Fruit fly (Drosophila melanogaster) whole organism, embryonic: ENCODE results near the gene nompC.

Experiments used
- ATbp ChIP-seq: fragments of 200-800 bp; sonication (Bioruptor generic); optimal IDR thresholded peaks from 2 replicates; lab custom pipeline; 2017; ENCODE audit warnings: missing biosample characterization, mild to moderate bottlenecking, missing genetic modification characterization, missing genetic modification reagents
- Awh ChIP-seq: fragments of 200-800 bp; sonication (Bioruptor generic); IDR thresholded peaks from 2 replicates; pipeline ENCODE4, ENCODE4 v1.3.6; 2022; ENCODE audit warnings: missing biosample characterization, missing genetic modification characterization
- Bteb2 ChIP-seq: fragments of 200-800 bp; sonication (Bioruptor generic); optimal IDR thresholded peaks from 2 replicates; lab custom pipeline; 2016; ENCODE audit warnings: missing biosample characterization, missing genetic modification characterization
- CG10147 ChIP-seq: fragments of 200-800 bp; sonication (Bioruptor generic); optimal IDR thresholded peaks from 2 replicates; lab custom pipeline; 2019; ENCODE audit warnings: missing biosample characterization, mild to moderate bottlenecking, missing genetic modification characterization, moderate library complexity
- CG10979 ChIP-seq: fragments of 200-800 bp; sonication (Bioruptor generic); optimal IDR thresholded peaks from 2 replicates; lab custom pipeline; 2018; ENCODE audit warnings: missing biosample characterization, mild to moderate bottlenecking, missing genetic modification characterization, moderate library complexity
- CG12659 ChIP-seq: fragments of 200-800 bp; sonication (Bioruptor generic); optimal IDR thresholded peaks from 3 replicates; lab custom pipeline; 2017; ENCODE audit warnings: mild to moderate bottlenecking, missing biosample characterization, missing genetic modification reagents, missing genetic modification characterization
- CG12942 ChIP-seq: fragments of 200-800 bp; sonication (Bioruptor generic); optimal IDR thresholded peaks from 3 replicates; lab custom pipeline; 2016; ENCODE audit warnings: missing biosample characterization, missing genetic modification characterization
- CG14014 ChIP-seq: fragments of 200-800 bp; sonication (Bioruptor generic); IDR thresholded peaks from 2 replicates; pipeline ENCODE4 v1.3.6; 2022; ENCODE audit warnings: missing biosample characterization, missing genetic modification characterization
- CG14710 ChIP-seq: fragments of 200-800 bp; sonication (Bioruptor generic); optimal IDR thresholded peaks from 3 replicates; lab custom pipeline; 2019; ENCODE audit warnings: missing biosample characterization, mild to moderate bottlenecking, missing genetic modification characterization, moderate library complexity
- CG15269 ChIP-seq: fragments of 200-800 bp; sonication (Bioruptor generic); optimal IDR thresholded peaks from 2 replicates; lab custom pipeline; 2018; ENCODE audit warnings: missing biosample characterization, mild to moderate bottlenecking, missing genetic modification characterization, moderate library complexity
- CG1603 ChIP-seq: fragments of 200-800 bp; sonication (Bioruptor generic); optimal IDR thresholded peaks from 2 replicates; lab custom pipeline; 2019; ENCODE audit warnings: missing biosample characterization, mild to moderate bottlenecking, missing genetic modification characterization, moderate library complexity
- CG1647 ChIP-seq: fragments of 200-800 bp; sonication (Bioruptor generic); optimal IDR thresholded peaks from 3 replicates; lab custom pipeline; 2016; ENCODE audit warnings: missing biosample characterization, missing genetic modification characterization
- CG17361 ChIP-seq: fragments of 200-800 bp; sonication (Bioruptor generic); IDR thresholded peaks from 3 replicates; pipeline ENCODE4 v1.3.6; 2022; ENCODE audit warnings: missing biosample characterization, missing genetic modification characterization
- CG18599 ChIP-seq: fragments of 200-800 bp; sonication (Bioruptor generic); optimal IDR thresholded peaks from 3 replicates; lab custom pipeline; 2017; ENCODE audit warnings: missing biosample characterization, missing genetic modification characterization, mild to moderate bottlenecking, moderate library complexity, missing genetic modification reagents
- CG34376 ChIP-seq: fragments of 200-800 bp; sonication (Bioruptor generic); optimal IDR thresholded peaks from 2 replicates; lab custom pipeline; 2018; ENCODE audit warnings: missing biosample characterization, mild to moderate bottlenecking, missing genetic modification characterization
- CG3838 ChIP-seq: fragments of 200-800 bp; sonication (Bioruptor generic); optimal IDR thresholded peaks from 3 replicates; lab custom pipeline; 2016; ENCODE audit warnings: missing biosample characterization, missing genetic modification characterization
- CG4707 ChIP-seq: fragments of 200-800 bp; sonication (Bioruptor generic); optimal IDR thresholded peaks from 2 replicates; lab custom pipeline; 2018; ENCODE audit warnings: missing biosample characterization, mild to moderate bottlenecking, missing genetic modification characterization, moderate library complexity
- CG6854 ChIP-seq: fragments of 200-800 bp; sonication (Bioruptor generic); optimal IDR thresholded peaks from 3 replicates; lab custom pipeline; 2017; ENCODE audit warnings: missing biosample characterization, mild to moderate bottlenecking, missing genetic modification characterization
- CG8765 ChIP-seq: fragments of 200-800 bp; sonication (Bioruptor generic); IDR thresholded peaks from 2 replicates; pipeline ENCODE4 v1.3.6; 2022; ENCODE audit warnings: missing biosample characterization, missing genetic modification characterization
- CG9215 ChIP-seq: fragments of 200-800 bp; sonication (Bioruptor generic); IDR thresholded peaks from 2 replicates; pipeline ENCODE4 v1.3.6; 2022; ENCODE audit warnings: missing biosample characterization, missing genetic modification characterization
- CG9609 ChIP-seq: fragments of 200-800 bp; sonication (Bioruptor generic); optimal IDR thresholded peaks from 3 replicates; lab custom pipeline; 2016; ENCODE audit warnings: missing biosample characterization, missing genetic modification characterization
- CG9797 ChIP-seq: fragments of 200-800 bp; sonication (Bioruptor generic); optimal IDR thresholded peaks from 3 replicates; lab custom pipeline; 2018; ENCODE audit warnings: missing biosample characterization, mild to moderate bottlenecking, missing genetic modification characterization
- E2f2 ChIP-seq: fragments of 200-800 bp; sonication (Bioruptor generic); IDR thresholded peaks from 2 replicates; pipeline ENCODE4 v1.3.6; 2022; ENCODE audit warnings: missing biosample characterization, missing genetic modification characterization
- Hand ChIP-seq: fragments of 200-800 bp; sonication (Bioruptor generic); optimal IDR thresholded peaks from 2 replicates; lab custom pipeline; 2017; ENCODE audit warnings: mild to moderate bottlenecking, missing biosample characterization, missing genetic modification reagents, missing genetic modification characterization
- Hr3 ChIP-seq: fragments of 200-800 bp; sonication (Bioruptor generic); optimal IDR thresholded peaks from 3 replicates; lab custom pipeline; 2016; ENCODE audit warnings: missing biosample characterization, missing genetic modification characterization
- Jarid2 ChIP-seq: fragments of 200-800 bp; sonication (Bioruptor generic); optimal IDR thresholded peaks from 3 replicates; lab custom pipeline; 2017; ENCODE audit warnings: mild to moderate bottlenecking, missing biosample characterization, missing genetic modification reagents, missing genetic modification characterization
- NC2α ChIP-seq: fragments of 200-800 bp; sonication (Bioruptor generic); optimal IDR thresholded peaks from 2 replicates; lab custom pipeline; 2016; ENCODE audit warnings: missing biosample characterization, missing genetic modification characterization
- NFAT ChIP-seq: fragments of 200-800 bp; sonication (Bioruptor generic); IDR thresholded peaks from 2 replicates; pipeline ENCODE4 v1.3.6; 2022; ENCODE audit warnings: missing biosample characterization, missing genetic modification characterization
- Ssrp ChIP-seq: fragments of 200-800 bp; sonication (Bioruptor generic); optimal IDR thresholded peaks from 2 replicates; lab custom pipeline; 2018; ENCODE audit warnings: missing biosample characterization, mild to moderate bottlenecking, missing genetic modification characterization, moderate library complexity
- TFAM ChIP-seq: fragments of 200-800 bp; sonication (Bioruptor generic); optimal IDR thresholded peaks from 2 replicates; lab custom pipeline; 2017; ENCODE audit warnings: missing biosample characterization, missing genetic modification characterization, inconsistent platforms
- ac ChIP-seq: fragments of 200-800 bp; sonication (Bioruptor generic); optimal IDR thresholded peaks from 3 replicates; lab custom pipeline; 2017; ENCODE audit warnings: missing biosample characterization, mild to moderate bottlenecking, missing genetic modification characterization
- caup ChIP-seq: fragments of 200-800 bp; sonication (Bioruptor generic); optimal IDR thresholded peaks from 3 replicates; lab custom pipeline; 2017; ENCODE audit warnings: missing biosample characterization, mild to moderate bottlenecking, missing genetic modification characterization, moderate library complexity; ENCODE audit not compliant: severe bottlenecking
- chm ChIP-seq: fragments of 200-800 bp; sonication (Bioruptor generic); IDR thresholded peaks from 2 replicates; pipeline ENCODE4 v1.3.6; 2022; ENCODE audit warnings: missing biosample characterization, missing genetic modification characterization
- dan ChIP-seq: fragments of 200-800 bp; sonication (Bioruptor generic); IDR thresholded peaks from 2 replicates; pipeline ENCODE4 v1.3.6; 2022; ENCODE audit warnings: missing biosample characterization, missing genetic modification characterization
- dm ChIP-seq: fragments of 200-800 bp; sonication (Bioruptor generic); optimal IDR thresholded peaks from 3 replicates; lab custom pipeline; 2016; ENCODE audit warnings: missing biosample characterization, missing genetic modification characterization
- dmrt11E ChIP-seq: fragments of 200-800 bp; sonication (Bioruptor generic); optimal IDR thresholded peaks from 3 replicates; lab custom pipeline; 2018; ENCODE audit warnings: missing biosample characterization, mild to moderate bottlenecking, missing genetic modification characterization, moderate library complexity
- emc ChIP-seq: fragments of 200-800 bp; sonication (Bioruptor generic); optimal IDR thresholded peaks from 2 replicates; lab custom pipeline; 2016; ENCODE audit warnings: missing biosample characterization, missing genetic modification characterization
- grn ChIP-seq: fragments of 200-800 bp; sonication (Bioruptor generic); optimal IDR thresholded peaks from 3 replicates; lab custom pipeline; 2017; ENCODE audit warnings: missing biosample characterization, missing genetic modification characterization
- her ChIP-seq: fragments of 200-800 bp; sonication (Bioruptor generic); optimal IDR thresholded peaks from 2 replicates; lab custom pipeline; 2016; ENCODE audit warnings: missing biosample characterization, missing genetic modification characterization
- inv ChIP-seq: fragments of 200-800 bp; sonication (Bioruptor generic); IDR thresholded peaks from 2 replicates; pipeline ENCODE4 v1.3.6; 2022; ENCODE audit warnings: missing biosample characterization, missing genetic modification characterization; ENCODE audit not compliant: partially characterized antibody
- kah ChIP-seq: fragments of 200-800 bp; sonication (Bioruptor generic); optimal IDR thresholded peaks from 2 replicates; lab custom pipeline; 2018; ENCODE audit warnings: missing biosample characterization, mild to moderate bottlenecking, missing genetic modification characterization
- knrl ChIP-seq: fragments of 200-800 bp; sonication (Bioruptor generic); IDR thresholded peaks from 3 replicates; pipeline ENCODE4 v1.3.6; 2022; ENCODE audit warnings: missing biosample characterization, missing genetic modification characterization; ENCODE audit not compliant: partially characterized antibody
- lov ChIP-seq, 2 experiments: fragments of 200-800 bp in 1 of 2; fragments of >200 bp in 1 of 2; sonication (Bioruptor generic) in 1 of 2; IDR thresholded peaks in 1 of 2; optimal IDR thresholded peaks in 1 of 2; 2 replicates in 1 of 2; 3 replicates in 1 of 2; pipeline versions ENCODE4 v1.3.6 to Lab custom; 2017 to 2022; ENCODE audit warnings: missing biosample characterization in 1 of 2, missing genetic modification characterization in 1 of 2
- peb ChIP-seq: fragments of 200-800 bp; sonication (Bioruptor generic); IDR thresholded peaks from 2 replicates; pipeline ENCODE4 v1.3.6; 2022; ENCODE audit warnings: missing biosample characterization, missing genetic modification characterization
- pfk ChIP-seq: fragments of 200-800 bp; sonication (Bioruptor generic); optimal IDR thresholded peaks from 2 replicates; lab custom pipeline; 2018; ENCODE audit warnings: missing biosample characterization, mild to moderate bottlenecking, missing genetic modification characterization, moderate library complexity
- repo ChIP-seq: fragments of 200-800 bp; sonication (Bioruptor generic); optimal IDR thresholded peaks from 2 replicates; lab custom pipeline; 2016; ENCODE audit warnings: missing biosample characterization, missing genetic modification characterization
- schlank ChIP-seq: fragments of 200-800 bp; sonication (Bioruptor generic); optimal IDR thresholded peaks from 2 replicates; lab custom pipeline; 2018; ENCODE audit warnings: missing biosample characterization, mild to moderate bottlenecking, missing genetic modification characterization
- shn ChIP-seq: fragments of 200-800 bp; sonication (Bioruptor generic); optimal IDR thresholded peaks from 3 replicates; lab custom pipeline; 2016; ENCODE audit warnings: missing biosample characterization, missing genetic modification characterization
- sug ChIP-seq: fragments of 200-800 bp; optimal IDR thresholded peaks from 2 replicates; lab custom pipeline; 2019; ENCODE audit warnings: missing biosample characterization, mild to moderate bottlenecking, missing genetic modification characterization, moderate library complexity

Gene nompC

dm6 chr2L:5338024-5338720 is 7.8 kb upstream of the nompC start, which contains the start of gene fusl (continued):
- no peak for TF ChIP-seq E2f2 (GFP tag; lab: Robert Waterston, UW)
- TF ChIP-seq her, result no peak
- no peak for TF ChIP-seq inv (GFP tag; lab: Robert Waterston, UW)
- TF ChIP-seq TFAM (GFP tag; lab: Kevin White, UChicago), result no peak
- no peak for TF ChIP-seq CG3838 (GFP tag; lab: Kevin White, UChicago)
- TF ChIP-seq CG14710, result no peak
- TF ChIP-seq CG17361 (GFP tag; lab: Robert Waterston, UW), result no peak
- no peak for TF ChIP-seq CG10979 (tag; lab: Kevin White, UChicago)
- no peak for TF ChIP-seq knrl (GFP tag; lab: Robert Waterston, UW)
- no peak for TF ChIP-seq CG9797 (GFP tag; lab: Kevin White, UChicago)
- peak; percentile 94 for TF ChIP-seq CG34376
- TF ChIP-seq NC2α (GFP tag; lab: Kevin White, UChicago), result no peak
- TF ChIP-seq Ssrp (tag; lab: Kevin White, UChicago), result no peak
- no peak for TF ChIP-seq Hand
- TF ChIP-seq CG8765, result no peak
- TF ChIP-seq CG4707, result peak; percentile 21
- no peak for TF ChIP-seq caup (GFP tag; lab: Kevin White, UChicago)
- TF ChIP-seq pfk (GFP tag; lab: Kevin White, UChicago), result no peak
- TF ChIP-seq chm, result no peak
- TF ChIP-seq sug (tag; lab: Kevin White, UChicago), result peak; percentile 78
- TF ChIP-seq CG1603 (tag; lab: Kevin White, UChicago), result no peak
- peak; percentile 13; the same call in 1 of the 2 replicates for TF ChIP-seq NFAT
- TF ChIP-seq CG18599, result peak; percentile 7
- TF ChIP-seq dmrt11E (tag; lab: Kevin White, UChicago), result no peak
- no peak for TF ChIP-seq CG15269 (tag; lab: Kevin White, UChicago)
- TF ChIP-seq Bteb2, result no peak
- no peak for TF ChIP-seq Jarid2 (GFP tag; lab: Kevin White, UChicago)
- TF ChIP-seq CG9215 (GFP tag; lab: Robert Waterston, UW), result no peak
- TF ChIP-seq dm (GFP tag; lab: Kevin White, UChicago), result no peak
- no peak for TF ChIP-seq CG12942 (GFP tag; lab: Kevin White, UChicago)
- TF ChIP-seq CG12659 (GFP tag; lab: Kevin White, UChicago), result no peak
- no peak for TF ChIP-seq CG14014
- TF ChIP-seq kah, result no peak
- TF ChIP-seq CG9609 (GFP tag; lab: Kevin White, UChicago), result no peak
- peak; percentile 54 for TF ChIP-seq ATbp (GFP tag; lab: Kevin White, UChicago)
- TF ChIP-seq ac, result no peak
- no peak for TF ChIP-seq lov (optimal IDR thresholded peaks at IDR 0.05; lab: Kevin White, UChicago)
- no peak for TF ChIP-seq lov (GFP tag; IDR thresholded peaks at IDR 0.05; lab: Robert Waterston, UW)
- no peak for TF ChIP-seq CG1647 (GFP tag; lab: Kevin White, UChicago)
- no peak for TF ChIP-seq Hr3
- no peak for TF ChIP-seq CG10147 (GFP tag; lab: Kevin White, UChicago)
- no peak for TF ChIP-seq dan (GFP tag; lab: Robert Waterston, UW)
- TF ChIP-seq grn, result peak; percentile 44
- no peak for TF ChIP-seq Awh (GFP tag; lab: Robert Waterston, UW)
- no peak for TF ChIP-seq emc
- TF ChIP-seq peb (GFP tag; lab: Robert Waterston, UW), result no peak
- no peak for TF ChIP-seq repo (GFP tag; lab: Kevin White, UChicago)
- no peak for TF ChIP-seq shn
- TF ChIP-seq CG6854 (GFP tag; lab: Kevin White, UChicago), result no peak
- no peak for TF ChIP-seq schlank (tag; lab: Kevin White, UChicago)
